Fruit fly (Drosophila melanogaster): ENCODE measurements around the gene Taf4.

dm6 chr3L:16160073-16160398 is 47.0 kb downstream of the Taf4 start:
- no peak for TF ChIP-seq psq (optimal IDR thresholded peaks at IDR 0.05)
- no peak for TF ChIP-seq Sin3A (optimal IDR thresholded peaks at IDR 0.05)
